Worm (Caenorhabditis elegans): ENCODE results near the gene brf-1.

DNA sequence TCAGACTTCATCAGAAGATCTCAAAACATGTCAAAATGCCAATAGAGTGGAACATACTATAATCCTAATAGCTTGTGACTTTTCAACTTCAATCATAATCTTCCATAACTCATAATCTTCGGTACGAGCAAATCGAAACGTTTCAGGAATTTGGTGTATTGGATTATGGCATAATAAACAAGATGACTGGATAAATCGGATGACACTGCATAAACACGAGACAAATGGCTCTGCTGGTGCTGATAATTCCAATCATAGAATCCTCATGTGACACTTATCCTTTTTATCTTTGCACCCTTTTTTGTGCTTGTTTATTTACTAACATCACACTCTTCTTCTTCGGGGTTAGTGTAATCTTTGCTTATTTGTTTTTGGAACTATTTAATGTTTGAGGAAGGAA, 22.6 kb upstream of the brf-1 start:
- TF ChIP-seq ets-7 (tag; optimal IDR thresholded peaks at IDR 0.05) (no peak), ceh-36 (tag; optimal IDR thresholded peaks at IDR 0.05) (no peak), ceh-13 (GFP tag; optimal IDR thresholded peaks at IDR 0.05) (no peak)
